Fruit fly (Drosophila melanogaster): Measurements from ENCODE around the gene Dyrk2.

Dyrk2 gene

dm6 chr2L:14182896-14183550 is 50.9 kb downstream of the Dyrk2 start:
- TF ChIP-seq usp (GFP tag; optimal IDR thresholded peaks at IDR 0.05) = no peak
- no peak for TF ChIP-seq Dll (optimal IDR thresholded peaks at IDR 0.05)
- no peak for TF ChIP-seq CG8478 (optimal IDR thresholded peaks at IDR 0.05)
- no peak for TF ChIP-seq psq (optimal IDR thresholded peaks at IDR 0.05)
- TF ChIP-seq pan (optimal IDR thresholded peaks at IDR 0.05) = no peak
- TF ChIP-seq EcR (GFP tag; optimal IDR thresholded peaks at IDR 0.05) = no peak

- TF ChIP-seq CG8478 (optimal IDR thresholded peaks at IDR 0.05) (no peak), EcR (GFP tag; optimal IDR thresholded peaks at IDR 0.05) (no peak), usp (GFP tag; optimal IDR thresholded peaks at IDR 0.05) (no peak), psq (optimal IDR thresholded peaks at IDR 0.05) (no peak), pan (optimal IDR thresholded peaks at IDR 0.05) (no peak), Dll (optimal IDR thresholded peaks at IDR 0.05) (no peak)
Measured at dm6 chr2L:14181839-14182238, 52.1 kb downstream of the Dyrk2 start.

dm6 chr2L:14180553-14180952 is 53.4 kb downstream of the Dyrk2 start, which contains the start of gene CG43333:
Gene CG43333, minus strand, starts transcription at chr2L:14180686.
- no peak for TF ChIP-seq usp (GFP tag; optimal IDR thresholded peaks at IDR 0.05)
- no peak for TF ChIP-seq CG8478 (optimal IDR thresholded peaks at IDR 0.05)
- TF ChIP-seq pan (optimal IDR thresholded peaks at IDR 0.05) = no peak
- no peak for TF ChIP-seq psq (optimal IDR thresholded peaks at IDR 0.05)
- TF ChIP-seq EcR (GFP tag; optimal IDR thresholded peaks at IDR 0.05) = no peak
- no peak for TF ChIP-seq Dll (optimal IDR thresholded peaks at IDR 0.05)

- no peak for TF ChIP-seq usp (GFP tag; optimal IDR thresholded peaks at IDR 0.05)
- no peak for TF ChIP-seq Dll (optimal IDR thresholded peaks at IDR 0.05)
- TF ChIP-seq pan (optimal IDR thresholded peaks at IDR 0.05) = no peak
- TF ChIP-seq EcR (GFP tag; optimal IDR thresholded peaks at IDR 0.05) = no peak
- TF ChIP-seq CG8478 (optimal IDR thresholded peaks at IDR 0.05) = no peak
- TF ChIP-seq psq (optimal IDR thresholded peaks at IDR 0.05) = no peak
Measured at dm6 chr2L:14179409-14179808, 54.5 kb downstream of the Dyrk2 start.

dm6 chr2L:14177407-14177987 is 56.4 kb downstream of the Dyrk2 start:
- TF ChIP-seq CG8478 (optimal IDR thresholded peaks at IDR 0.05) (no peak), pan (optimal IDR thresholded peaks at IDR 0.05) (no peak), usp (GFP tag; optimal IDR thresholded peaks at IDR 0.05) (no peak), EcR (GFP tag; optimal IDR thresholded peaks at IDR 0.05) (no peak), psq (optimal IDR thresholded peaks at IDR 0.05) (no peak), Dll (optimal IDR thresholded peaks at IDR 0.05) (no peak)

dm6 chr2L:14169653-14170052 is 64.3 kb downstream of the Dyrk2 start:
- TF ChIP-seq usp (GFP tag; optimal IDR thresholded peaks at IDR 0.05) = no peak
- TF ChIP-seq CG8478 (optimal IDR thresholded peaks at IDR 0.05) = no peak
- no peak for TF ChIP-seq Dll (optimal IDR thresholded peaks at IDR 0.05)
- no peak for TF ChIP-seq EcR (GFP tag; optimal IDR thresholded peaks at IDR 0.05)
- TF ChIP-seq psq (optimal IDR thresholded peaks at IDR 0.05) = no peak
- TF ChIP-seq pan (optimal IDR thresholded peaks at IDR 0.05) = no peak

dm6 chr2L:14163122-14163521 is 70.8 kb downstream of the Dyrk2 start, which contains the start of gene CG43332:
Gene CG43332, minus strand, starts transcription at chr2L:14163222.
- TF ChIP-seq psq (optimal IDR thresholded peaks at IDR 0.05) (no peak), usp (GFP tag; optimal IDR thresholded peaks at IDR 0.05) (no peak), Dll (optimal IDR thresholded peaks at IDR 0.05) (no peak)

- no peak for TF ChIP-seq pan (optimal IDR thresholded peaks at IDR 0.05)
- TF ChIP-seq usp (GFP tag; optimal IDR thresholded peaks at IDR 0.05) = no peak
Measured at dm6 chr2L:14160887-14161286, 73.0 kb downstream of the Dyrk2 start.

dm6 chr2L:14157993-14158392 is 75.9 kb downstream of the Dyrk2 start:
- TF ChIP-seq Dll (optimal IDR thresholded peaks at IDR 0.05) (no peak), CG8478 (optimal IDR thresholded peaks at IDR 0.05) (no peak)

- no peak for TF ChIP-seq usp (GFP tag; optimal IDR thresholded peaks at IDR 0.05)
- no peak for TF ChIP-seq pan (optimal IDR thresholded peaks at IDR 0.05)
- TF ChIP-seq CG8478 (optimal IDR thresholded peaks at IDR 0.05) = no peak
- TF ChIP-seq Dll (optimal IDR thresholded peaks at IDR 0.05) = no peak
- TF ChIP-seq EcR (GFP tag; optimal IDR thresholded peaks at IDR 0.05) = no peak
- no peak for TF ChIP-seq psq (optimal IDR thresholded peaks at IDR 0.05)
Measured at dm6 chr2L:14146368-14146767, 87.6 kb downstream of the Dyrk2 start.

dm6 chr2L:14142842-14143241 is 91.1 kb downstream of the Dyrk2 start:
- no peak for TF ChIP-seq Dll (optimal IDR thresholded peaks at IDR 0.05)
- no peak for TF ChIP-seq CG8478 (optimal IDR thresholded peaks at IDR 0.05)
- no peak for TF ChIP-seq psq (optimal IDR thresholded peaks at IDR 0.05)
- no peak for TF ChIP-seq pan (optimal IDR thresholded peaks at IDR 0.05)

- TF ChIP-seq usp (GFP tag; optimal IDR thresholded peaks at IDR 0.05) = no peak
- no peak for TF ChIP-seq CG8478 (optimal IDR thresholded peaks at IDR 0.05)
- TF ChIP-seq pan (optimal IDR thresholded peaks at IDR 0.05) = no peak
- TF ChIP-seq EcR (GFP tag; optimal IDR thresholded peaks at IDR 0.05) = no peak
- no peak for TF ChIP-seq Dll (optimal IDR thresholded peaks at IDR 0.05)
- TF ChIP-seq psq (optimal IDR thresholded peaks at IDR 0.05) = no peak
Measured at dm6 chr2L:14141238-14141637, 92.7 kb downstream of the Dyrk2 start.

- TF ChIP-seq Dll (optimal IDR thresholded peaks at IDR 0.05) (no peak), pan (optimal IDR thresholded peaks at IDR 0.05) (no peak), usp (GFP tag; optimal IDR thresholded peaks at IDR 0.05) (no peak), EcR (GFP tag; optimal IDR thresholded peaks at IDR 0.05) (no peak), CG8478 (optimal IDR thresholded peaks at IDR 0.05) (no peak), psq (optimal IDR thresholded peaks at IDR 0.05) (no peak)
Measured at dm6 chr2L:14136197-14136596, 97.7 kb downstream of the Dyrk2 start.
